Worm (Caenorhabditis elegans) whole organism, L4/young adult: ENCODE data around the gene frg-1.

Source experiments
- W03F9.2 ChIP-seq: fragments of 150-350 bp; optimal IDR thresholded peaks from 2 replicates; lab custom pipeline; 2014; ENCODE audit warnings: missing biosample characterization, missing genetic modification characterization
- dao-5 ChIP-seq: sonication (generic microtip); optimal IDR thresholded peaks from 2 replicates; lab custom pipeline; 2016; ENCODE audit warnings: missing genotype, missing genetic modification characterization, moderate library complexity, missing compliant biosample characterization
- him-1 ChIP-seq: sonication (generic microtip); optimal IDR thresholded peaks from 2 replicates; lab custom pipeline; 2016; ENCODE audit warnings: missing genotype, missing genetic modification reagents, missing genetic modification characterization, missing compliant biosample characterization

Gene frg-1

ce11 chrIII:12978473-12979174, at the start of gene frg-1, which contains the start of gene ubq-2:
Gene frg-1, plus strand, starts transcription at chrIII:12979162.
Gene ubq-2, minus strand, starts transcription at chrIII:12978523.
- TF ChIP-seq him-1 (tag; lab: Kevin White, UChicago) (peak; percentile 59), dao-5 (tag; lab: Kevin White, UChicago) (no peak), W03F9.2 (tag; lab: Kevin White, UChicago) (peak; percentile 78)

ce11 chrIII:12929573-12929972, 49.4 kb upstream of the frg-1 start, which contains the start of gene Y37D8A.19:
Gene Y37D8A.19, plus strand, starts transcription at chrIII:12929873.
- no peak for TF ChIP-seq W03F9.2 (tag; lab: Kevin White, UChicago)
- no peak for TF ChIP-seq dao-5 (tag; lab: Kevin White, UChicago)
- no peak for TF ChIP-seq him-1 (tag; lab: Kevin White, UChicago)

DNA sequence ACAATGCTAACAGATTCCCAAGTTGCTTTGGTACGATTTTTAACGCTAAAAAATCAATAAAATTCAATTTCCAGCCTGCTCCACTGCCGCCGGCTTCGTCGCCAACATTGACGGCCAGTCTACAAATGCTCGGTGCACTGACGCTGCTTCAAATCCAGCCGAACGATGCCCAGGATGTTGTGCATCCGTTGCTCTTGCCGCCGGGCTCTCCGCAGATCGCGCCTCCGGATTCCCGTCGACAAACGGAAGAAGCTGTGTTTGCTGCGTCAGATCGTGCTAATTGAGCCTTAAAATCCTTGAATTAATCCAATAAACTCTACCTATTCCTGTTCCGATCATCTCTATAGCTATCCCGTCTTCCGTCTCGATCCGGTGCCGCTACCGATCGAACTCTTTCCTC, 47.9 kb upstream of the frg-1 start:
- TF ChIP-seq W03F9.2 (tag; lab: Kevin White, UChicago) (no peak), dao-5 (tag; lab: Kevin White, UChicago) (no peak), him-1 (tag; lab: Kevin White, UChicago) (no peak)

DNA sequence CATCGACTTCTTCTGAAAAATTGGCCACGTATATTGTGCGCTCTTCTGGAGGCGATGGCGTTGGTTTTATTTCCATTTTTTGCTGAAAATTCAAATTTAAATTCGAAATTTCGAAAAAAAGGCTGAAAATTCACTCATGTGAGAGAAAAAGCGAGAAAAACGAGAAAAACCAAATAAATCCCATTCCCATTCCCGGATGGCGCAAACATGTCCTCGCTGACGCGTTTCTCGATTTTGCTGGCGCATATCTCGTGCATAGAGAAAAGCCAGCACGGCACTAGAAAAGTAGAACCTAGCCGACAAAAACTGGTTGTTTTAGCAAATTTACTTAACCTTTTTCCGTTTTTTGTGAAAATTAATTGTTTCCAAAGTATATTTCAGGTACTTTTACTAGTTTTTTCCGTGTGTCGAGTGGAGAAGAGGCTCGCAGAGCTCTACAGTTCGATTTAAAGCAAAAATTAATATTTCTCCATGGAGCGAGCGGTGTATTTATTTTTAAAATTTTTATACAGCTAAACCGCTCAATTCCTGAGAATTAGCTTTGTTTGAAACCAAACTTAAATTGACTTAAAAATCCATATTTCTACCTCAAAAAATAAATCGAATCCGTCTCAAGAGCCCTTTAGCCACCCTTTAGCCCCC, 47.1 kb upstream of the frg-1 start, which contains the start of gene rbm-7:
Gene rbm-7, minus strand, starts transcription at position 82 of the 642 bp plus-strand sequence.
- peak; percentile 65 for TF ChIP-seq W03F9.2 (tag; lab: Kevin White, UChicago)
- TF ChIP-seq him-1 (tag; lab: Kevin White, UChicago) = no peak
- no peak for TF ChIP-seq dao-5 (tag; lab: Kevin White, UChicago)

- TF ChIP-seq W03F9.2 (tag; lab: Kevin White, UChicago) (no peak), dao-5 (tag; lab: Kevin White, UChicago) (no peak), him-1 (tag; lab: Kevin White, UChicago) (no peak)
Measured at ce11 chrIII:12932776-12933175, 46.2 kb upstream of the frg-1 start.

DNA sequence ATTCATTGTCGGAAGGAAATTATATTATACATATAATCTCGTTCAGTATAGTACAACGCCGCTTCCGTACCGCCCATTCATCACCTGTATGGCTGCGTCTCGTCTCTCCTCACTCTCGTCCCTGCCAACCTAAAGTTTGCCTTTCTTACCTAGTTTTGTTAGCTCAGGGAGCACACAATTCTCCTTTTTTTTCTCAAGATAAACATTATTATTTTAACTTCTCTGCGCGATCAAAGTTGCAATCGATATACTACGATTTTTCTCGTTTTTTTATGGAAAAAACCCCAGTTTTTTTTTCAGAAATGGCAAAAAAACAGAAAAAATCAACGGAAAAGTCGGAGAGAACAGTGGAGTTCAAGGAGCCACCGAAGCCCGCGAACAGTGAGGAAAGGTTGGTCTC, 44.5 kb upstream of the frg-1 start, which contains the start of gene epg-3:
Gene epg-3, plus strand, starts transcription at position 301 of the 400 bp plus-strand sequence.
- TF ChIP-seq him-1 (tag; lab: Kevin White, UChicago) (no peak), dao-5 (tag; lab: Kevin White, UChicago) (no peak)

- no peak for TF ChIP-seq him-1 (tag; lab: Kevin White, UChicago)
- TF ChIP-seq dao-5 (tag; lab: Kevin White, UChicago) = no peak
- no peak for TF ChIP-seq W03F9.2 (tag; lab: Kevin White, UChicago)
Measured at ce11 chrIII:12942307-12942706, 36.7 kb upstream of the frg-1 start, which contains the start of gene unc-25. Gene unc-25, plus strand, starts transcription at chrIII:12942651.

ce11 chrIII:12944064-12944463, 34.9 kb upstream of the frg-1 start:
- TF ChIP-seq dao-5 (tag; lab: Kevin White, UChicago) = no peak
- no peak for TF ChIP-seq him-1 (tag; lab: Kevin White, UChicago)
- no peak for TF ChIP-seq W03F9.2 (tag; lab: Kevin White, UChicago)

- no peak for TF ChIP-seq dao-5 (tag; lab: Kevin White, UChicago)
- no peak for TF ChIP-seq him-1 (tag; lab: Kevin White, UChicago)
- TF ChIP-seq W03F9.2 (tag; lab: Kevin White, UChicago) = no peak
Measured at ce11 chrIII:12945072-12945471, 33.9 kb upstream of the frg-1 start.

ce11 chrIII:12951362-12952228, 27.4 kb upstream of the frg-1 start, which contains the start of gene Y39E4A.1:
Gene Y39E4A.1, plus strand, starts transcription at chrIII:12951412.
- no peak for TF ChIP-seq him-1 (tag; lab: Kevin White, UChicago)
- no peak for TF ChIP-seq W03F9.2 (tag; lab: Kevin White, UChicago)
- no peak for TF ChIP-seq dao-5 (tag; lab: Kevin White, UChicago)

- no peak for TF ChIP-seq him-1 (tag; lab: Kevin White, UChicago)
- TF ChIP-seq dao-5 (tag; lab: Kevin White, UChicago) = no peak
- TF ChIP-seq W03F9.2 (tag; lab: Kevin White, UChicago) = no peak
Measured at ce11 chrIII:12952615-12953014, 26.3 kb upstream of the frg-1 start.

DNA sequence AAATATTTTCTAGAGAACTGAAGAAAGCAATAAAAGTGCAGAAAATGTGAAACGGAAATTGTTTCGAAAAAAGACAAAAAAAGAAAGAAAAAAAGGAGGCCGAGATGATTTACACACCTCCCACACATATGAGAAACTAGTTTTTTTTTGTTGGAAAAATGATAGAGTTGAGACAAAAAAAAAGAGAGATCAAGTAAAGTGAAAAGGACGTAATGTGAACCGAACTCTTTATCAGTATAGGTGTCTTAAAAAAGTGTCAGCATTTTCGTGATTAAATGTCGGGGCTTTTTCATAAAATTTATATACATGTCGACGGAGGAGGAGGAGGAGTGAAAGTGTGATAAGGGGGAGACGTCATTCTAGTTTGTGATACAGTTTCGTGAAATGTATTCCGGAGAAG, 19.7 kb upstream of the frg-1 start:
- TF ChIP-seq him-1 (tag; lab: Kevin White, UChicago) (no peak), W03F9.2 (tag; lab: Kevin White, UChicago) (no peak), dao-5 (tag; lab: Kevin White, UChicago) (no peak)
